Fruit fly (Drosophila melanogaster) Kc167 (cell line): ENCODE data around the gene Ir7d.

Experiments
- Myc ChIP-seq: fragments of >200 bp; optimal IDR thresholded peaks from 2 replicates; lab custom pipeline; 2017; ENCODE audit warnings: missing external identifiers
- Sin3A ChIP-seq: fragments of >200 bp; optimal IDR thresholded peaks from 2 replicates; lab custom pipeline; 2018; ENCODE audit warnings: missing external identifiers
- h ChIP-seq: fragments of >200 bp; optimal IDR thresholded peaks from 3 replicates; lab custom pipeline; 2018; ENCODE audit warnings: missing external identifiers
- insv ChIP-seq: fragments of >200 bp; optimal IDR thresholded peaks from 3 replicates; lab custom pipeline; 2018; ENCODE audit warnings: missing external identifiers
- psq ChIP-seq: fragments of >200 bp; optimal IDR thresholded peaks from 2 replicates; lab custom pipeline; 2017; ENCODE audit warnings: missing external identifiers
- ttk ChIP-seq: sonication (Bioruptor generic); optimal IDR thresholded peaks from 2 replicates; lab custom pipeline; 2017; ENCODE audit warnings: missing external identifiers

DNA sequence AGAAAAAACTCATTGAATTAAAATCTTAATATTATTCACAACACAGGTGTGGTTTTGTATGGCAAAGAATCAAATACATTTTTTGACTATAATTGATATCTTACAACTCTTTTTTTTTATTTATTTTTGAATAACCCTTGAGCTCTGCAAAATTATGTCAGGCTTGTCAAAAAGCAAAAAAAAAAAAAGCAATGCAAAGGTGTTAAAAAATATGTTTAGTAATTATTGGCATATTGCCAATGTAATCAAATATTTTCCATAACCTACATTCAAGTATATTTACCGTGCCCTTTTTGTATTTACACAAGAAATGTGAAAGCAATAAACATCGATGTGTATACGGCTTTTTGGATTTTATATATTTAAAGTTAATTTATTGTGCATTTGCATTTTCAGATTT, 4.5 kb downstream of the Ir7d start, which contains the start of gene Ir7c:
- TF ChIP-seq ttk (no peak), Myc (lab: Kevin White, UChicago) (no peak), h (lab: Kevin White, UChicago) (no peak), psq (no peak), insv (lab: Kevin White, UChicago) (no peak), Sin3A (no peak)
